Worm (Caenorhabditis elegans): ENCODE measurements around the gene srx-51.

ce11 chrV:15274757-15275156, 6.9 kb upstream of the srx-51 start, which contains the start of gene srw-16:
- no peak for TF ChIP-seq jun-1 (tag; optimal IDR thresholded peaks at IDR 0.05)
- TF ChIP-seq unc-130 (GFP tag; optimal IDR thresholded peaks at IDR 0.05): no peak

All from whole organism, L4 larva.